Worm (Caenorhabditis elegans) whole organism, L1 larva: ENCODE results near the gene F56H9.2.

Experiments
- C04F5.9 ChIP-seq: sonication (generic microtip); optimal IDR thresholded peaks from 2 replicates; lab custom pipeline; 2016; ENCODE audit warnings: missing genetic modification characterization, missing compliant biosample characterization
- C16A3.4 ChIP-seq: fragments of 150-350 bp; optimal IDR thresholded peaks from 2 replicates; lab custom pipeline; 2014; ENCODE audit warnings: missing biosample characterization, missing genetic modification characterization
- C34B4.2 ChIP-seq: sonication (generic microtip); optimal IDR thresholded peaks from 2 replicates; lab custom pipeline; 2017; ENCODE audit warnings: mild to moderate bottlenecking, missing genetic modification characterization, missing compliant biosample characterization
- Y116A8C.19 ChIP-seq: sonication (generic microtip); optimal IDR thresholded peaks from 2 replicates; lab custom pipeline; 2016; ENCODE audit warnings: missing compliant biosample characterization, missing genetic modification characterization, borderline replicate concordance
- aly-2 ChIP-seq: fragments of 150-350 bp; optimal IDR thresholded peaks from 2 replicates; lab custom pipeline; 2014; ENCODE audit warnings: missing biosample characterization, missing genetic modification characterization
- ama-1 ChIP-seq: fragments of 150-350 bp; optimal IDR thresholded peaks from 2 replicates; lab custom pipeline; 2014
- ceh-82 ChIP-seq, 3 experiments: fragments of 150-350 bp in 1 of 3; sonication (generic microtip) in 2 of 3; optimal IDR thresholded peaks; 2 replicates each; lab custom pipeline; 2014 to 2017; ENCODE audit warnings: missing biosample characterization in 3 of 3, missing genetic modification characterization in 3 of 3
- ceh-88 ChIP-seq: fragments of 200-800 bp; sonication (Bioruptor generic); IDR thresholded peaks from 2 replicates; pipeline ENCODE4 v1.3.6; 2022; ENCODE audit warnings: missing genetic modification characterization, missing compliant biosample characterization
- ces-1 ChIP-seq: fragments of 150-350 bp; optimal IDR thresholded peaks from 2 replicates; lab custom pipeline; 2014; ENCODE audit warnings: missing biosample characterization, missing genetic modification reagents, missing genetic modification characterization
- efl-1 ChIP-seq, 4 experiments: fragments of 150-350 bp; optimal IDR thresholded peaks in 3 of 4; peaks in 1 of 4; 1 replicate in 1 of 4; 2 replicates in 3 of 4; lab custom pipeline; 2014; ENCODE audit warnings: missing biosample characterization in 2 of 4, missing genetic modification characterization in 2 of 4, missing genetic modification reagents in 2 of 4
- efl-3 ChIP-seq: fragments of 200-800 bp; sonication (Bioruptor generic); optimal IDR thresholded peaks from 2 replicates; lab custom pipeline; 2018; ENCODE audit warnings: mild to moderate bottlenecking, missing genetic modification characterization, missing compliant biosample characterization
- elt-2 ChIP-seq: sonication (generic microtip); optimal IDR thresholded peaks from 2 replicates; lab custom pipeline; 2016; ENCODE audit warnings: missing genetic modification characterization, mild to moderate bottlenecking, inconsistent platforms, missing compliant biosample characterization, missing genetic modification reagents
- fkh-4 ChIP-seq: sonication (generic microtip); optimal IDR thresholded peaks from 2 replicates; lab custom pipeline; 2016; ENCODE audit warnings: missing compliant biosample characterization, missing genetic modification characterization, borderline replicate concordance
- fkh-8 ChIP-seq: sonication (generic microtip); optimal IDR thresholded peaks from 2 replicates; lab custom pipeline; 2016; ENCODE audit warnings: mild to moderate bottlenecking, missing genetic modification characterization, missing compliant biosample characterization
- hlh-17 ChIP-seq: fragments of 200-800 bp; sonication (Bioruptor generic); optimal IDR thresholded peaks from 2 replicates; lab custom pipeline; 2018; ENCODE audit warnings: missing genetic modification characterization, mild to moderate bottlenecking, missing compliant biosample characterization, moderate library complexity, borderline replicate concordance
- hlh-4 ChIP-seq: sonication (generic microtip); optimal IDR thresholded peaks from 2 replicates; lab custom pipeline; 2016; ENCODE audit warnings: mild to moderate bottlenecking, missing genetic modification characterization, missing compliant biosample characterization
- hpl-2 ChIP-seq: fragments of 150-350 bp; optimal IDR thresholded peaks from 2 replicates; lab custom pipeline; 2014; ENCODE audit warnings: missing biosample characterization, missing genetic modification reagents, missing genetic modification characterization
- jun-1 ChIP-seq: fragments of 150-350 bp; optimal IDR thresholded peaks from 2 replicates; lab custom pipeline; 2014; ENCODE audit warnings: missing biosample characterization, missing genetic modification reagents, missing genetic modification characterization
- lin-14 ChIP-seq: fragments of 200-800 bp; sonication (Bioruptor generic); optimal IDR thresholded peaks from 2 replicates; lab custom pipeline; 2018; ENCODE audit warnings: mild to moderate bottlenecking, missing genetic modification characterization, moderate library complexity, missing compliant biosample characterization
- lir-3 ChIP-seq: sonication (generic microtip); optimal IDR thresholded peaks from 2 replicates; lab custom pipeline; 2016; ENCODE audit warnings: mild to moderate bottlenecking, missing genetic modification characterization, moderate library complexity, missing compliant biosample characterization; ENCODE audit not compliant: poor library complexity
- lsy-2 ChIP-seq, 2 experiments: fragments of 150-350 bp; optimal IDR thresholded peaks; 2 replicates each; lab custom pipeline; 2014; ENCODE audit warnings: missing biosample characterization in 2 of 2, missing genetic modification characterization in 2 of 2
- mep-1 ChIP-seq: fragments of 150-350 bp; optimal IDR thresholded peaks from 2 replicates; lab custom pipeline; 2014; ENCODE audit warnings: missing biosample characterization, missing genetic modification characterization
- nhr-11 ChIP-seq: fragments of 150-350 bp; optimal IDR thresholded peaks from 2 replicates; lab custom pipeline; 2014; ENCODE audit warnings: missing biosample characterization, missing genetic modification characterization
- nhr-19 ChIP-seq: fragments of 200-800 bp; sonication (Bioruptor generic); conservative IDR thresholded peaks from 2 replicates; pipeline ENCODE4 v1.3.6; 2022; ENCODE audit warnings: missing genetic modification characterization, missing compliant biosample characterization
- nhr-76 ChIP-seq: sonication (generic microtip); optimal IDR thresholded peaks from 2 replicates; lab custom pipeline; 2017; ENCODE audit warnings: missing biosample characterization, missing genetic modification characterization
- nhr-85 ChIP-seq: sonication (generic microtip); peaks from one replicate; lab custom pipeline; 2016; ENCODE audit warnings: missing genetic modification characterization, inconsistent platforms, missing compliant biosample characterization
- nhr-90 ChIP-seq: sonication (generic microtip); optimal IDR thresholded peaks from 2 replicates; lab custom pipeline; 2016; ENCODE audit warnings: mild to moderate bottlenecking, missing genetic modification characterization, missing compliant biosample characterization; ENCODE audit not compliant: poor library complexity
- pag-3 ChIP-seq: sonication (generic microtip); optimal IDR thresholded peaks from 2 replicates; lab custom pipeline; 2017; ENCODE audit warnings: missing genetic modification characterization, mild to moderate bottlenecking, missing compliant biosample characterization, antibody characterized with exemption, borderline replicate concordance; ENCODE audit not compliant: insufficient read depth
- pax-3 ChIP-seq: fragments of 200-800 bp; sonication (Bioruptor generic); optimal IDR thresholded peaks from 2 replicates; lab custom pipeline; 2018; ENCODE audit warnings: mild to moderate bottlenecking, missing genetic modification characterization, moderate library complexity, missing compliant biosample characterization
- pqm-1 ChIP-seq: sonication (generic microtip); optimal IDR thresholded peaks from 3 replicates; lab custom pipeline; 2017; ENCODE audit warnings: missing biosample characterization, missing genetic modification characterization
- sox-4 ChIP-seq: sonication (generic microtip); optimal IDR thresholded peaks from 2 replicates; lab custom pipeline; 2016; ENCODE audit warnings: missing genetic modification characterization, missing compliant biosample characterization
- tbx-2 ChIP-seq: sonication (generic microtip); optimal IDR thresholded peaks from 2 replicates; lab custom pipeline; 2016; ENCODE audit warnings: missing genetic modification characterization, missing compliant biosample characterization
- unc-30 ChIP-seq: sonication (generic microtip); optimal IDR thresholded peaks from 2 replicates; lab custom pipeline; 2017; ENCODE audit warnings: missing biosample characterization, missing genetic modification characterization
- ztf-11 ChIP-seq, 2 experiments: sonication (generic microtip); optimal IDR thresholded peaks; 2 replicates each; lab custom pipeline; 2016 to 2017; ENCODE audit warnings: missing genetic modification characterization in 2 of 2, missing biosample characterization in 1 of 2, missing compliant biosample characterization in 1 of 2
- ztf-4 ChIP-seq: fragments of 150-350 bp; optimal IDR thresholded peaks from 2 replicates; lab custom pipeline; 2014; ENCODE audit warnings: missing biosample characterization, missing genetic modification characterization

F56H9.2 gene

DNA sequence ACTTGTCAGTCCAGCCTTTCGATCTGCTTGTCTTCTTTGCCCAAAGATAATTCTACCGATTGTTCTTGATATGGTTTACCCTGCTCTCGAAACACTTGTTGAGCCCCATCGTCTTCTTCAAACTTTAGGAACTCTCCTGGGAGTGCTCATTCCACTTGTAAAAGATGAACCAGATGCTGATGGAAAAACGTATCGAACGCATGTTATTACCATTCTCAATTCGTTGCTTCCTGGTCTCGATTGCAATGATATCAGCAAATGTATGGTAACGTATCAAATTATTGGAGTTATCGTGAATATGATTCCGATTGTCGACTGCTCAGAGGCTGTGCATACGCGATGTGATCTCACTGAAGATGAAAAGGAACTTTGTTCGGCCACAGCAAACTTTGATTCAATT is 35.6 kb upstream of the F56H9.2 start:
- TF ChIP-seq pag-3 (no peak), ztf-4 (no peak), pax-3 (tag; lab: Kevin White, UChicago) (no peak), nhr-19 (no peak)

DNA sequence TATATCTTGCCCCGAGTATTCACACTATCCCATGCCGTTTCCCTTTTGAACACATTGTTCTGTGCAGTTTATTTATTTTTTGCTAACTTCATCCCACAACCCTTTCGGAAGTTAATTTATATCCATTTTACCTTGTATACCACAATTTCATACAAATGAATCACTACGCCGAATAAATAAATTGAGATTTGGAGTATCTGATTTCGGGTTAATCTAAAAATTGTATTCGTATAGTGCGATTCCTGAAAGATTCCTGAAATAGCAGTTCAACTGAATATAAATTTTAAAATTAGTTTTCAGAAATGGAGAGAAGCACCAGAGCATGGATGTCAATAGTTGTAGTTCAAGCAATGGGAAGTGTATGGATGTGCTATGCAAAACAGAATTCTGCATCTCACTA is 30.4 kb upstream of the F56H9.2 start, which contains the start of gene erg-28:
erg-28 (plus strand) TSS at position 301 of the 400 bp plus-strand sequence.
- TF ChIP-seq lin-14 (GFP tag; lab: Kevin White, UChicago) = no peak
- no peak for TF ChIP-seq efl-1 (optimal IDR thresholded peaks at IDR 0.05; lab: Kevin White, UChicago)
- no peak for TF ChIP-seq efl-1 (GFP tag; optimal IDR thresholded peaks at IDR 0.05 in 1 of 2; lab: Kevin White, UChicago)
- no peak for TF ChIP-seq fkh-8 (tag; lab: Kevin White, UChicago)
- no peak for TF ChIP-seq lsy-2 (tag; optimal IDR thresholded peaks at IDR 0.05; lab: Kevin White, UChicago)
- no peak for TF ChIP-seq pax-3 (tag; lab: Kevin White, UChicago)
- no peak for TF ChIP-seq efl-3 (GFP tag; lab: Kevin White, UChicago)
- TF ChIP-seq jun-1 = no peak
- TF ChIP-seq ztf-11 (tag; optimal IDR thresholded peaks at IDR 0.05; lab: Kevin White, UChicago) = no peak
- no peak for TF ChIP-seq hlh-4 (tag; lab: Kevin White, UChicago)

DNA sequence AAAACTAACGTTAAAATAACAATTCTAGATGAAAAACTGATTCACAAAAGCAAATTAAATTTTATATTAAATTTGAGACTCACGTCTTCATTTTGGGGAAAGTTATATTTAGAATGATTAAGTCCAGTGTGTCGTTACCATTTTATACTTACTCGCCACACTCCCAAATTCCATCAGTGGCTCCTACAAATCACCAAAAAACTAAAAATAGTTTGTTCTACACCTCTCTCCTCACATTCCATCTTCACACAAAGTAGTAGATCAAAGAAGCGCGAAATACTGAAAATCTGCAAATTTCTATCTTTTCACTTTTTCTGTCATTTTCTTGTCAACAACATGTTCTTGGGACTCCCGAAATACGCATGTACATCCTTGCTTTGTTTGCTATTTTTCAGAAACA is 28.6 kb upstream of the F56H9.2 start, which contains the start of gene ZC116.5:
ZC116.5 (minus strand) TSS at position 101 of the 400 bp plus-strand sequence.
- no peak for TF ChIP-seq sox-4 (tag; lab: Kevin White, UChicago)
- no peak for TF ChIP-seq unc-30
- no peak for TF ChIP-seq C34B4.2 (tag; lab: Kevin White, UChicago)
- no peak for TF ChIP-seq mep-1
- TF ChIP-seq C16A3.4 (tag; lab: Kevin White, UChicago) = no peak
- no peak for TF ChIP-seq fkh-4 (tag; lab: Kevin White, UChicago)
- no peak for TF ChIP-seq efl-3 (GFP tag; lab: Kevin White, UChicago)
- no peak for TF ChIP-seq nhr-90 (tag; lab: Kevin White, UChicago)
- no peak for TF ChIP-seq hpl-2 (GFP tag; lab: Kevin White, UChicago)
- TF ChIP-seq lsy-2 (tag; optimal IDR thresholded peaks at IDR 0.05; lab: Kevin White, UChicago) = no peak
- TF ChIP-seq nhr-11 = no peak
- no peak for TF ChIP-seq elt-2 (tag; lab: Kevin White, UChicago)
- TF ChIP-seq Y116A8C.19 (tag; lab: Kevin White, UChicago) = no peak
- no peak for TF ChIP-seq nhr-76
- TF ChIP-seq C04F5.9 (tag; lab: Kevin White, UChicago) = no peak
- TF ChIP-seq lir-3 (tag; lab: Kevin White, UChicago) = no peak
- no peak for TF ChIP-seq tbx-2
- TF ChIP-seq, all 84 proteins: peak for 0

DNA sequence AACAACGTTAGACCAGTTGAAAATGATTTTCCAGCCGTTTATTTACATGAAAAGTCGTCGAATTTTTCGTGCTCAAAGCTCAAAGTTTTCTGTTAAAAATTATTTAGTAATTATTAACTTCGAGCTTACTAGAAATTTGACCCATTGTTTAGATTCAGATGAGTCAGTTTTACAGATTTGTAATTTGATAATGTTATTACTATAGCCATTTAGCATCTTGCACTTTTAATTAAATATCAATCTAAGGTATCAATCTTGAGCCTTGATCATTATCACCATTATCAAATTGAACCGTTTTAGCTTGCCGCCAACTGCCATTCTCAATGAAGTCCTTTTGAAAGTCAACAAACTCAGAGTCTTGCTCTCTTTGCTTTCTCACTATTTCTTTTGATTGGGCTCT is 27.9 kb upstream of the F56H9.2 start, which contains the start of gene ZC116.1:
ZC116.1 (plus strand) TSS at position 301 of the 400 bp plus-strand sequence.
- no peak for TF ChIP-seq hlh-17 (GFP tag; lab: Kevin White, UChicago)
- no peak for TF ChIP-seq fkh-4 (tag; lab: Kevin White, UChicago)
- no peak for TF ChIP-seq nhr-19
- no peak for TF ChIP-seq ceh-88 (GFP tag; lab: Robert Waterston, UW)
- no peak for TF ChIP-seq sox-4 (tag; lab: Kevin White, UChicago)
- no peak for TF ChIP-seq ces-1 (GFP tag; lab: Kevin White, UChicago)
- no peak for TF ChIP-seq jun-1

DNA sequence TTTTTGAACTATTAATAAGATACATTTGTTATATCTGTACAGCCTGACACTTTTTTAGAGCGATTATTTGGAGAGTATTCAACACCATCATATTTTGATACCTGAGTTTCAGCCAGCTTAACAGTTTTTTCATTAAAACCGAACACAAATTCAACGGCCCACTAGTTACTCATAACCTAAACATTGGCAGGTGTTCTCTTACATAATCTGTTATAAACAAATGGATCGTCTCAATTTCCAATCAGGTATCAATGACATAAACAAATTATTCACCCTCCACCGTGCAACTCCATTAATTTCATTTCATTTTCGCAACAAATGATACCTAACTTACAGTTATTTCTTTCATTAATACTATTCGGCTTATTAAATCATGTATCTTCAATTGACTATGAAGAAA is 26.4 kb upstream of the F56H9.2 start, which contains the start of gene cubn-1:
cubn-1 (plus strand) TSS at position 301 of the 400 bp plus-strand sequence.
- TF ChIP-seq ceh-82 (tag; optimal IDR thresholded peaks at IDR 0.05; lab: Kevin White, UChicago) = no peak
- TF ChIP-seq pqm-1 (tag; lab: Kevin White, UChicago) = no peak
- TF ChIP-seq pax-3 (tag; lab: Kevin White, UChicago) = no peak
- TF ChIP-seq C04F5.9 (tag; lab: Kevin White, UChicago) = no peak
- no peak for TF ChIP-seq aly-2
- no peak for TF ChIP-seq nhr-85 (tag; lab: Kevin White, UChicago)
- no peak for TF ChIP-seq ama-1 (lab: Kevin White, UChicago)
